Worm (Caenorhabditis elegans): ENCODE data around the gene saeg-1.

saeg-1 gene

ce11 chrV:10807862-10808327 is 57.6 kb downstream of the saeg-1 start, which contains the start of gene plrg-1 (continued):
- TF ChIP-seq aha-1 (tag; optimal IDR thresholded peaks at IDR 0.05) (peak; percentile 25), snu-23 (GFP tag; optimal IDR thresholded peaks at IDR 0.05) (peak; percentile 90), nhr-71 (tag; optimal IDR thresholded peaks at IDR 0.05) (peak; percentile 94), mab-9 (GFP tag; IDR thresholded peaks at IDR 0.05) (peak; percentile 77), ztf-4 (tag; optimal IDR thresholded peaks at IDR 0.05) (peak; percentile 80), vab-15 (tag; optimal IDR thresholded peaks at IDR 0.05) (peak; percentile 75), mdl-1 (tag; optimal IDR thresholded peaks at IDR 0.05) (peak in 1 of 2 experiments; percentile 78), C16A3.4 (tag; optimal IDR thresholded peaks at IDR 0.05) (peak; percentile 87), Y116A8C.19 (tag; optimal IDR thresholded peaks at IDR 0.05; ENCODE audit: borderline replicate concordance) (no peak), unc-30 (tag; optimal IDR thresholded peaks at IDR 0.05) (no peak), nhr-76 (tag; optimal IDR thresholded peaks at IDR 0.05) (no peak), aly-2 (tag; optimal IDR thresholded peaks at IDR 0.05) (peak; percentile 51), rnt-1 (tag; optimal IDR thresholded peaks at IDR 0.05) (peak; percentile 96), zag-1 (tag; optimal IDR thresholded peaks at IDR 0.05) (no peak), unc-86 (tag; optimal IDR thresholded peaks at IDR 0.05) (peak; percentile 82), C04F5.9 (tag; optimal IDR thresholded peaks at IDR 0.05) (no peak), ceh-82 (tag; optimal IDR thresholded peaks at IDR 0.05) (peak; percentile 69 to 89 (median 84)), nhr-28 (tag; optimal IDR thresholded peaks at IDR 0.05) (no peak), hpl-2 (GFP tag; optimal IDR thresholded peaks at IDR 0.05) (peak; percentile 43), lin-39 (tag; optimal IDR thresholded peaks at IDR 0.05) (peak; percentile 80), lsy-2 (tag; optimal IDR thresholded peaks at IDR 0.05) (peak; percentile 83 to 86), irx-1 (tag; optimal IDR thresholded peaks at IDR 0.05) (peak; percentile 75), fkh-4 (tag; optimal IDR thresholded peaks at IDR 0.05; ENCODE audit: borderline replicate concordance) (peak; percentile 45), nhr-12 (tag; optimal IDR thresholded peaks at IDR 0.05) (no peak), lin-35 (GFP tag; optimal IDR thresholded peaks at IDR 0.05) (peak; percentile 76 to 86), lin-13 (GFP tag; optimal IDR thresholded peaks at IDR 0.05) (peak; percentile 81), ceh-63 (GFP tag; optimal IDR thresholded peaks at IDR 0.05) (peak; percentile 45), C34B4.2 (tag; optimal IDR thresholded peaks at IDR 0.05) (no peak), efl-3 (GFP tag; optimal IDR thresholded peaks at IDR 0.05) (no peak), mef-2 (tag; optimal IDR thresholded peaks at IDR 0.05) (no peak), mep-1 (tag; optimal IDR thresholded peaks at IDR 0.05) (peak; percentile 91), snpc-4 (tag; optimal IDR thresholded peaks at IDR 0.05) (peak; percentile 90), elt-3 (tag; optimal IDR thresholded peaks at IDR 0.05) (peak in 3 of 6 experiments; percentile 7 to 68 (median 47)), unc-98 (GFP tag; IDR thresholded peaks at IDR 0.05) (peak; percentile 52; the same call in 1 of the 2 replicates), lin-15B (tag; optimal IDR thresholded peaks at IDR 0.05) (peak; percentile 87), lin-14 (GFP tag; optimal IDR thresholded peaks at IDR 0.05) (peak; percentile 93), ztf-11 (tag; optimal IDR thresholded peaks at IDR 0.05) (peak in 1 of 2 experiments; percentile 77), pax-3 (tag; optimal IDR thresholded peaks at IDR 0.05) (peak; percentile 74)

- TF ChIP-seq snpc-4 (tag; optimal IDR thresholded peaks at IDR 0.05) (no peak), pqm-1 (tag; optimal IDR thresholded peaks at IDR 0.05) (no peak), nhr-84 (tag; optimal IDR thresholded peaks at IDR 0.05) (no peak), elt-2 (tag; optimal IDR thresholded peaks at IDR 0.05) (no peak), grh-1 (GFP tag; IDR thresholded peaks at IDR 0.05) (no peak), zip-4 (GFP tag; optimal IDR thresholded peaks at IDR 0.05) (no peak), unc-30 (tag; optimal IDR thresholded peaks at IDR 0.05) (no peak), xbp-1 (tag; optimal IDR thresholded peaks at IDR 0.05) (no peak), egl-27 (tag; optimal IDR thresholded peaks at IDR 0.05) (no peak), nhr-85 (tag) (no peak), ceh-82 (tag; optimal IDR thresholded peaks at IDR 0.05) (no peak), efl-1 (optimal IDR thresholded peaks at IDR 0.05) (no peak), efl-1 (GFP tag; optimal IDR thresholded peaks at IDR 0.05 in 1 of 2) (no peak), lsy-2 (tag; optimal IDR thresholded peaks at IDR 0.05) (no peak), ces-1 (GFP tag; optimal IDR thresholded peaks at IDR 0.05) (no peak), snu-23 (GFP tag; optimal IDR thresholded peaks at IDR 0.05) (no peak), nhr-71 (tag; optimal IDR thresholded peaks at IDR 0.05) (no peak)
Measured at ce11 chrV:10805934-10806333, 59.6 kb downstream of the saeg-1 start, which contains the start of gene prp-38. Gene prp-38, minus strand, starts transcription at chrV:10806034.
